Worm (Caenorhabditis elegans) whole organism, L4/young adult: ENCODE measurements around the gene scl-18.

ENCODE experiments used
- W03F9.2 ChIP-seq: fragments of 150-350 bp; optimal IDR thresholded peaks from 2 replicates; lab custom pipeline; 2014; ENCODE audit warnings: missing biosample characterization, missing genetic modification characterization
- him-1 ChIP-seq: sonication (generic microtip); optimal IDR thresholded peaks from 2 replicates; lab custom pipeline; 2016; ENCODE audit warnings: missing genotype, missing genetic modification reagents, missing genetic modification characterization, missing compliant biosample characterization

ce11 chrIV:11771064-11771463, 16.8 kb upstream of the scl-18 start:
- TF ChIP-seq him-1 (no peak), W03F9.2 (tag; lab: Kevin White, UChicago) (no peak)
